Fruit fly (Drosophila melanogaster): ENCODE measurements around the gene CSN8.

CSN8 gene

dm6 chr2L:8384108-8384601 is 19.5 kb downstream of the CSN8 start, which contains the start of the genes Dad1 and CG13384 (continued):
- TF ChIP-seq CG8388 (GFP tag; optimal IDR thresholded peaks at IDR 0.05) (peak; percentile 90), grn (GFP tag; optimal IDR thresholded peaks at IDR 0.05) (peak; percentile 46), CG34376 (GFP tag; optimal IDR thresholded peaks at IDR 0.05) (peak; percentile 93), CG10267 (tag; optimal IDR thresholded peaks at IDR 0.05) (peak; percentile 92), Drgx (GFP tag; IDR thresholded peaks at IDR 0.05) (peak; percentile 85), MTF-1 (GFP tag; optimal IDR thresholded peaks at IDR 0.05; ENCODE audit: borderline replicate concordance) (peak; percentile 64), lbe (GFP tag; optimal IDR thresholded peaks at IDR 0.05) (peak; percentile 90), CG33213 (GFP tag; optimal IDR thresholded peaks at IDR 0.05) (no peak), salm (tag; optimal IDR thresholded peaks at IDR 0.05) (peak; percentile 87), shn (GFP tag; optimal IDR thresholded peaks at IDR 0.05) (peak; percentile 35), Usf (GFP tag; optimal IDR thresholded peaks at IDR 0.05) (peak; percentile 86), luna (GFP tag; optimal IDR thresholded peaks at IDR 0.05) (no peak), CG6791 (GFP tag; IDR thresholded peaks at IDR 0.05; ENCODE audit: partially characterized antibody) (no peak; the same call in 2 of the 3 replicates), grau (tag; optimal IDR thresholded peaks at IDR 0.05) (peak; percentile 100), odd (GFP tag; optimal IDR thresholded peaks at IDR 0.05) (peak; percentile 87)

- TF ChIP-seq sens (GFP tag), result peak; percentile 81
- TF ChIP-seq ATbp (GFP tag; optimal IDR thresholded peaks at IDR 0.05), result peak; percentile 35
- no peak for TF ChIP-seq Sox102F (GFP tag; optimal IDR thresholded peaks at IDR 0.05)
- TF ChIP-seq CG13296 (GFP tag; optimal IDR thresholded peaks at IDR 0.05), result peak; percentile 32
- TF ChIP-seq Pdp1 (GFP tag; optimal IDR thresholded peaks at IDR 0.05), result peak in 1 of 2 experiments; percentile 79
- TF ChIP-seq CG1603 (tag; optimal IDR thresholded peaks at IDR 0.05), result peak; percentile 5
- peak; percentile 7 for TF ChIP-seq CG17385 (GFP tag; optimal IDR thresholded peaks at IDR 0.05)
- no peak for TF ChIP-seq Six4 (GFP tag; optimal IDR thresholded peaks at IDR 0.05)
- TF ChIP-seq CG12071 (GFP tag; optimal IDR thresholded peaks at IDR 0.05), result peak; percentile 19
- TF ChIP-seq CG9215 (GFP tag; IDR thresholded peaks at IDR 0.05), result no peak
- TF ChIP-seq Asciz (GFP tag; optimal IDR thresholded peaks at IDR 0.05), result peak; percentile 38
These were observed 20.4 kb downstream of the CSN8 start for dm6 chr2L:8384985-8385519.

- TF ChIP-seq lov (optimal IDR thresholded peaks at IDR 0.05) (no peak), lov (GFP tag; IDR thresholded peaks at IDR 0.05) (0 out of 3 replicates have a peak, but pooled peaks have one; percentile 30), Dek (tag; optimal IDR thresholded peaks at IDR 0.05) (no peak), danr (GFP tag; IDR thresholded peaks at IDR 0.05) (no peak)
These were observed 21.2 kb downstream of the CSN8 start for dm6 chr2L:8385849-8386248.

DNA sequence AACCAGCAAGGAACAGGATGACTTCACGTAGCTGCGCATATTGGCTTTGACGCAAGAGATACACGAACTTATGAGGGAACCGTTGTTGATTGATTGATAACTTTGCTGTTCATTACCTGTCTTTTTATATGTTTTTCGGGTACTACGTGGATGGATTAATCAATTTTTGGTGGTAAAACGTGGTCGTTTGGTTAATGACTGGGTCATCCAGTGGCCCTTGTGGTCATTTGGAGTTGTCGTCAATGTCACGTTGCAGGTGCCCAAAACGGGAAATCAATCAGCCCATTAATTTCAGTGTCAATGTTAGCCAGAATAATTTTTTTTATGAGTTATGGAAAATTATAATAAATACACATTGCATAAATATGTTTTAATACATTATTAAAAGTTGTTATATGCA is 24.6 kb downstream of the CSN8 start, which contains the start of gene CG42819:
TSS of gene CG42819 (minus strand) at position 101 of the 400 bp plus-strand sequence.
- TF ChIP-seq Trl (optimal IDR thresholded peaks at IDR 0.05) (no peak), Trl (GFP tag; optimal IDR thresholded peaks at IDR 0.05) (no peak), Mrtf (GFP tag; IDR thresholded peaks at IDR 0.05) (no peak), CG2712 (tag; optimal IDR thresholded peaks at IDR 0.05) (no peak), kni (GFP tag; optimal IDR thresholded peaks at IDR 0.05) (peak; percentile 21), CG4854 (GFP tag; optimal IDR thresholded peaks at IDR 0.05) (no peak), Sox100B (GFP tag; optimal IDR thresholded peaks at IDR 0.05) (no peak)

Measured in whole organism, embryonic.